Worm (Caenorhabditis elegans) whole organism, L3 larva: ENCODE results near the gene zif-1.

Source experiments
- aly-2 ChIP-seq: fragments of 150-350 bp; optimal IDR thresholded peaks from 2 replicates; lab custom pipeline; 2014; ENCODE audit warnings: missing biosample characterization, missing genetic modification characterization
- ama-1 ChIP-seq: fragments of 150-350 bp; optimal IDR thresholded peaks from 2 replicates; lab custom pipeline; 2018
- ceh-16 ChIP-seq: sonication (generic microtip); optimal IDR thresholded peaks from 2 replicates; lab custom pipeline; 2017; ENCODE audit warnings: missing biosample characterization, missing genetic modification characterization
- ceh-28 ChIP-seq: fragments of 150-350 bp; optimal IDR thresholded peaks from 2 replicates; lab custom pipeline; 2014; ENCODE audit warnings: missing biosample characterization, missing genetic modification reagents, missing genetic modification characterization
- ceh-82 ChIP-seq: fragments of 150-350 bp; optimal IDR thresholded peaks from 2 replicates; lab custom pipeline; 2014; ENCODE audit warnings: missing biosample characterization, missing genetic modification characterization
- ceh-9 ChIP-seq: sonication (generic microtip); optimal IDR thresholded peaks from 2 replicates; lab custom pipeline; 2018; ENCODE audit warnings: missing biosample characterization, missing genetic modification characterization
- egl-27 ChIP-seq: sonication (generic microtip); optimal IDR thresholded peaks from 4 replicates; lab custom pipeline; 2017; ENCODE audit warnings: missing biosample characterization, missing genetic modification reagents, missing genetic modification characterization
- egl-5 ChIP-seq: fragments of 150-350 bp; optimal IDR thresholded peaks from 2 replicates; lab custom pipeline; 2017; ENCODE audit warnings: missing biosample characterization, missing genetic modification reagents, missing genetic modification characterization, inconsistent platforms
- elt-2 ChIP-seq: sonication (generic microtip); optimal IDR thresholded peaks from 2 replicates; lab custom pipeline; 2016; ENCODE audit warnings: missing genetic modification reagents, mild to moderate bottlenecking, missing genetic modification characterization, missing compliant biosample characterization
- elt-3 ChIP-seq, 3 experiments: fragments of 150-350 bp in 1 of 3; sonication (generic microtip) in 2 of 3; optimal IDR thresholded peaks; 2 replicates in 2 of 3; 4 replicates in 1 of 3; lab custom pipeline; 2014 to 2017; ENCODE audit warnings: missing biosample characterization in 3 of 3, missing genetic modification characterization in 3 of 3
- eor-1 ChIP-seq, 2 experiments: fragments of 150-350 bp; optimal IDR thresholded peaks; 2 replicates each; lab custom pipeline; 2014 to 2018; ENCODE audit warnings: missing biosample characterization in 2 of 2, missing genetic modification characterization in 2 of 2
- fkh-2 ChIP-seq: fragments of 150-350 bp; optimal IDR thresholded peaks from 2 replicates; lab custom pipeline; 2014; ENCODE audit warnings: missing biosample characterization, missing genetic modification reagents, missing genetic modification characterization
- fos-1 ChIP-seq: fragments of 150-350 bp; optimal IDR thresholded peaks from 2 replicates; lab custom pipeline; 2014; ENCODE audit warnings: missing biosample characterization, missing genetic modification characterization
- hmg-11 ChIP-seq: sonication (generic microtip); optimal IDR thresholded peaks from 2 replicates; lab custom pipeline; 2016; ENCODE audit warnings: missing genetic modification characterization, missing compliant biosample characterization
- jun-1 ChIP-seq: fragments of 150-350 bp; optimal IDR thresholded peaks from 2 replicates; lab custom pipeline; 2014; ENCODE audit warnings: missing biosample characterization, missing genetic modification reagents, missing genetic modification characterization
- lin-39 ChIP-seq: fragments of 150-350 bp; optimal IDR thresholded peaks from 2 replicates; lab custom pipeline; 2018; ENCODE audit warnings: missing biosample characterization, missing genetic modification reagents, missing genetic modification characterization
- lsy-12 ChIP-seq: sonication (generic microtip); optimal IDR thresholded peaks from 2 replicates; lab custom pipeline; 2016; ENCODE audit warnings: mild to moderate bottlenecking, missing genetic modification characterization, missing compliant biosample characterization
- mdl-1 ChIP-seq: fragments of 150-350 bp; optimal IDR thresholded peaks from 2 replicates; lab custom pipeline; 2014; ENCODE audit warnings: missing biosample characterization, missing genetic modification characterization
- mml-1 ChIP-seq: fragments of 150-350 bp; sonication (generic microtip); optimal IDR thresholded peaks from 3 replicates; lab custom pipeline; 2014; ENCODE audit warnings: missing biosample characterization, missing genetic modification characterization
- nhr-12 ChIP-seq: fragments of 150-350 bp; optimal IDR thresholded peaks from 2 replicates; lab custom pipeline; 2014; ENCODE audit warnings: missing biosample characterization, missing genetic modification characterization
- nhr-23 ChIP-seq: fragments of 150-350 bp; optimal IDR thresholded peaks from 2 replicates; lab custom pipeline; 2014; ENCODE audit warnings: missing biosample characterization, missing genetic modification reagents, missing genetic modification characterization
- nhr-237 ChIP-seq: fragments of 150-350 bp; optimal IDR thresholded peaks from 2 replicates; lab custom pipeline; 2014; ENCODE audit warnings: missing biosample characterization, missing genetic modification characterization
- nhr-25 ChIP-seq: sonication (generic microtip); optimal IDR thresholded peaks from 2 replicates; lab custom pipeline; 2017; ENCODE audit warnings: missing biosample characterization, missing genetic modification characterization
- nhr-28 ChIP-seq: fragments of 150-350 bp; optimal IDR thresholded peaks from 2 replicates; lab custom pipeline; 2014; ENCODE audit warnings: missing biosample characterization, missing genetic modification characterization
- nhr-43 ChIP-seq: sonication (generic microtip); optimal IDR thresholded peaks from 2 replicates; lab custom pipeline; 2016; ENCODE audit warnings: mild to moderate bottlenecking, missing genetic modification characterization, missing compliant biosample characterization; ENCODE audit not compliant: poor library complexity, severe bottlenecking
- nhr-67 ChIP-seq: fragments of 150-350 bp; optimal IDR thresholded peaks from 2 replicates; lab custom pipeline; 2014; ENCODE audit warnings: missing biosample characterization, missing genetic modification characterization
- nhr-76 ChIP-seq: fragments of 150-350 bp; sonication (generic microtip); optimal IDR thresholded peaks from 5 replicates; lab custom pipeline; 2014; ENCODE audit warnings: missing biosample characterization, missing genetic modification characterization
- nhr-77 ChIP-seq: fragments of 150-350 bp; optimal IDR thresholded peaks from 2 replicates; lab custom pipeline; 2014; ENCODE audit warnings: missing biosample characterization, missing genetic modification characterization
- pha-4 ChIP-seq: fragments of 150-350 bp; optimal IDR thresholded peaks from 2 replicates; lab custom pipeline; 2014; ENCODE audit warnings: missing biosample characterization, missing genetic modification reagents, missing genetic modification characterization
- pqm-1 ChIP-seq: fragments of 150-350 bp; optimal IDR thresholded peaks from 2 replicates; lab custom pipeline; 2017; ENCODE audit warnings: missing biosample characterization, missing genetic modification characterization, inconsistent platforms
- sea-2 ChIP-seq: fragments of 150-350 bp; sonication (generic microtip); optimal IDR thresholded peaks from 4 replicates; lab custom pipeline; 2014; ENCODE audit warnings: missing biosample characterization, missing genetic modification reagents, missing genetic modification characterization
- skn-1 ChIP-seq: fragments of 150-350 bp; optimal IDR thresholded peaks from 2 replicates; lab custom pipeline; 2014; ENCODE audit warnings: missing biosample characterization, missing genetic modification characterization
- unc-39 ChIP-seq: sonication (generic microtip); optimal IDR thresholded peaks from 4 replicates; lab custom pipeline; 2017; ENCODE audit warnings: missing biosample characterization, missing genetic modification characterization
- ztf-11 ChIP-seq: fragments of 150-350 bp; optimal IDR thresholded peaks from 2 replicates; lab custom pipeline; 2014; ENCODE audit warnings: missing biosample characterization, missing genetic modification characterization
- ztf-4 ChIP-seq: fragments of 150-350 bp; optimal IDR thresholded peaks from 2 replicates; lab custom pipeline; 2014; ENCODE audit warnings: missing biosample characterization, missing genetic modification characterization

zif-1 gene

DNA sequence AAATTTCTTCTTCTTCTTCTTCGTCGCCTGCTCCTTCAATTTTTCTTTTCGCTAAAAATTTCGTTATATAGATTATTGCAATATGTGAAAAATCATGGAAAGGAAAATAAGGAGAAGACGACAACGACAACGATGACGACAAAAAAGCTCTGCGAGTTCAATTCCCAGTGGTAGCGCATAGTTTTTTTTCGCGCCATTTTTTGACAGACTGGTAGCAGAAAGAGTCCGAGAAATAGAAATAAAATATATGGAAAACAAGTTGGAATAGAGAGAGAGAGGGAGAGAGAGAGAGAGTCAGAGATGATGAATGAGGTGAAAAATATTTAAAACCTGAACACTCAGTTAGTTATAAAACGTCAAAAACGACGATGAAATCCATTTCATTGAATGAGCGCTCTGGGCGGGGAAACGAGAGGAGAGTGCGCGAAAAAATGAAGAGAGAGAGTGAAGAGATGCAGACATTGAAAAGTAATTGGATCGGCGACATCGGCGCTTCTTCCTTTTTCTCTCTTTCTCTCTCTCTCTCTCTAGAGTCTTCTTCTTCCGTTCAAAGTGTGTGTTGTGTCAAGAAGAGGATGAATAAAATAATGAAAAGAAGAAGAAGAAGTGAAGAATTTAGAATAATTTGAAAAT is 20.6 kb upstream of the zif-1 start, which contains the start of gene pde-2 (continued):
- TF ChIP-seq unc-39 (tag; lab: Kevin White, UChicago) (no peak), egl-27 (tag; lab: Kevin White, UChicago) (no peak), eor-1 (tag; optimal IDR thresholded peaks at IDR 0.05; lab: Kevin White, UChicago) (no peak), ceh-16 (tag; lab: Kevin White, UChicago) (no peak), nhr-25 (tag; lab: Kevin White, UChicago) (peak; percentile 38), nhr-67 (tag; lab: Kevin White, UChicago) (no peak), jun-1 (tag; lab: Kevin White, UChicago) (no peak)

DNA sequence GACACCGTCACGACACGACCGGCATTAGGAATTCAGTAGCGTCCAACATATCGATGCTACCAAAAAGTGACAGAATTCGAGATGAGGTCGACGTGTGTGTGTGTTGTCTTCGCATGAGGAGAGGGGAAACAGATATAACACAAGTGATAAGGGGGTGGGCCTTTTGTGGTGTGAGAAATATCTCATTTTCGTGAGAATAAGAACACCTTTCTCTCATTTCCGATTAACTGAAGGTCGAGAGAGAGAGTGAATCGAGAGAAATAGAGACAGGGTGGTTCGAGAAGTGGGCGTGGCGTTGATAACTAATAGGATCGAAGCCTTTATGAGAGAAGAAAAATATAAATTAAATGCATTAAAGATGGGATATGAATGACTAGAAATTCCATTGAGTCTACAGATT is 19.4 kb upstream of the zif-1 start:
- TF ChIP-seq ceh-16 (tag; lab: Kevin White, UChicago) (no peak), jun-1 (tag; lab: Kevin White, UChicago) (no peak), unc-39 (tag; lab: Kevin White, UChicago) (no peak), nhr-23 (peak; percentile 36), lin-39 (peak; percentile 25), aly-2 (no peak), ceh-28 (tag; lab: Kevin White, UChicago) (no peak), pqm-1 (tag; lab: Kevin White, UChicago) (no peak), nhr-77 (tag; lab: Kevin White, UChicago) (no peak), fos-1 (tag; lab: Kevin White, UChicago) (no peak), nhr-43 (tag; lab: Kevin White, UChicago) (peak; percentile 16), pha-4 (tag; lab: Kevin White, UChicago) (no peak), nhr-12 (tag; lab: Kevin White, UChicago) (no peak), nhr-76 (no peak), ztf-4 (tag; lab: Kevin White, UChicago) (no peak), skn-1 (tag; lab: Kevin White, UChicago) (no peak), ceh-82 (tag; lab: Kevin White, UChicago) (no peak), ztf-11 (tag; lab: Kevin White, UChicago) (no peak), ceh-9 (tag; lab: Kevin White, UChicago) (no peak), egl-27 (tag; lab: Kevin White, UChicago) (no peak), nhr-237 (tag; lab: Kevin White, UChicago) (no peak), fkh-2 (tag; lab: Kevin White, UChicago) (no peak), nhr-25 (tag; lab: Kevin White, UChicago) (peak; percentile 69), ama-1 (lab: Kevin White, UChicago) (peak; percentile 32), nhr-28 (tag; lab: Kevin White, UChicago) (no peak)

- TF ChIP-seq sea-2 (GFP tag; lab: Kevin White, UChicago): no peak
- TF ChIP-seq nhr-237 (tag; lab: Kevin White, UChicago): no peak
- TF ChIP-seq nhr-23: peak; percentile 67
- peak in 2 of 3 experiments; percentile 36 to 84 for TF ChIP-seq elt-3 (tag; optimal IDR thresholded peaks at IDR 0.05; lab: Kevin White, UChicago)
- TF ChIP-seq fos-1 (tag; lab: Kevin White, UChicago): no peak
- TF ChIP-seq mml-1: no peak
- TF ChIP-seq skn-1 (tag; lab: Kevin White, UChicago): peak; percentile 48
- TF ChIP-seq elt-2 (tag; lab: Kevin White, UChicago): peak; percentile 1
- TF ChIP-seq lsy-12 (tag; lab: Kevin White, UChicago): no peak
- no peak for TF ChIP-seq nhr-28 (tag; lab: Kevin White, UChicago)
- TF ChIP-seq nhr-43 (tag; lab: Kevin White, UChicago): peak; percentile 48
- peak; percentile 59 for TF ChIP-seq ama-1 (lab: Kevin White, UChicago)
- TF ChIP-seq jun-1 (tag; lab: Kevin White, UChicago): peak; percentile 35
- no peak for TF ChIP-seq nhr-25 (tag; lab: Kevin White, UChicago)
- peak; percentile 15 for TF ChIP-seq pqm-1 (tag; lab: Kevin White, UChicago)
- TF ChIP-seq unc-39 (tag; lab: Kevin White, UChicago): no peak
- no peak for TF ChIP-seq ztf-11 (tag; lab: Kevin White, UChicago)
These were observed 18.8 kb upstream of the zif-1 start for ce11 chrIII:8983811-8984210.

DNA sequence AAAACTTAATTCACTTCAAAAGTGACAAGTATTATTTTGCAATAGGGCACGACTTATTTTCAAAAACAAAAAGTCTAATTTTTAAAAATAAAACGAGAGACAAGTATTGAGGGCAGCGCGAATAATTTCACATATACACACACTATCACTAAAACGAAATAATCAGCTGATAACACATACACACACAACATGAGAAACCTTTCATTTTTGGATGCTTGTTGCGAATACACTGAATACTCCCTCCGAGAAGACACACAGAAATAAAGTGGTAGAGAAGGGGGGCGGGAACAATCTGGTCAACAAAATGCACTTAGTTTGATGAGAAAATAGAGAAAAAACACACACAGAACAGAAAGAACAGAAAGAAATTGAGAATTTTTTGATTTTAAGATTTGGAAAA is 18.2 kb upstream of the zif-1 start:
- TF ChIP-seq mdl-1: no peak
- TF ChIP-seq jun-1 (tag; lab: Kevin White, UChicago): no peak
- no peak for TF ChIP-seq hmg-11 (tag; lab: Kevin White, UChicago)
- TF ChIP-seq pha-4 (tag; lab: Kevin White, UChicago): no peak
- TF ChIP-seq fkh-2 (tag; lab: Kevin White, UChicago): no peak
- TF ChIP-seq pqm-1 (tag; lab: Kevin White, UChicago): peak; percentile 4
- TF ChIP-seq elt-2 (tag; lab: Kevin White, UChicago): peak; percentile 45
- TF ChIP-seq egl-5 (tag; lab: Kevin White, UChicago): no peak
- TF ChIP-seq nhr-23: no peak
